Worm (Caenorhabditis elegans) whole organism, dauer: ENCODE data around the gene cest-5.1.
"Not testable (repeated sequence)": the region's sequence is repeated elsewhere in the genome, so short reads cannot be mapped to it uniquely, and the experiment has no call there.

Experiments used
- unc-62 ChIP-seq: sonication (generic microtip); optimal IDR thresholded peaks from 2 replicates; lab custom pipeline; 2017; ENCODE audit warnings: missing biosample characterization, missing genetic modification reagents, missing genetic modification characterization

cest-5.1 gene

DNA sequence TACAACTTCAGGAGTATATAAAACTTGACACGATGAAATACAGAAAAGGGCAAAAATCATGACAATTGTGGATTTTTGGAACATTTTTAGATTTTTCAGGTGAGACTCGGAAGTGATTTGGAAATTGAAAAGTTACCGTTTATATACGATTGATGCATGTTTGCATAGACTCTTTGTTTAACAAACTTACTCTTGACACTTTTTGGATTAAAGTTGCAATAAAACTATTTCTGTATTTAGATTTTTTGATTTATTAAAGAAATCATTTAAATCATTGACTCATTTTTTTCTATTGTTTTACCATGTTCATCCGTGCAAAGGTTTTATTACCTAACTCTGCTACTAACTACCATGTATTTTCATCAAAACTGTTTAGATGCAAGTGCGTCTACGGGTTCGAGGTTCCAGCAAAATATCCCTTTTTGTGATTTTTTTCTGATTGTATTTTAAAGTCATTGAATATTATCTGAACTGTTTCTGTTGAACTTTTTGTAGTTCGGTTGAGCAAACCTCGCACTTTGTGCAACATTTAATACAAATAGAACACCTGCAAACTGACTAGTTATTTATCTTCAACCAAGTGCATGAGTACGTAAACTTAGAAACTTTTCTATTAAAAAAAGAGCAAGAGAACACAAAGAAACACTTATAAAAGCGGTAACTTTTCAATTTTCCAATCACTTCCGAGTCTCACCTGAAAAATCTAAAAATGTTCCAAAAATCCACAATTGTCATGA, 40.4 kb downstream of the cest-5.1 start, which contains the start of the genes nspb-1 and nspb-2:
nspb-1 (minus strand) TSS at position 101 of the 737 bp plus-strand sequence.
nspb-2 (plus strand) TSS at position 687 of the 737 bp plus-strand sequence.
- not testable (repeated sequence) for TF ChIP-seq unc-62 (GFP tag; lab: Kevin White, UChicago)

DNA sequence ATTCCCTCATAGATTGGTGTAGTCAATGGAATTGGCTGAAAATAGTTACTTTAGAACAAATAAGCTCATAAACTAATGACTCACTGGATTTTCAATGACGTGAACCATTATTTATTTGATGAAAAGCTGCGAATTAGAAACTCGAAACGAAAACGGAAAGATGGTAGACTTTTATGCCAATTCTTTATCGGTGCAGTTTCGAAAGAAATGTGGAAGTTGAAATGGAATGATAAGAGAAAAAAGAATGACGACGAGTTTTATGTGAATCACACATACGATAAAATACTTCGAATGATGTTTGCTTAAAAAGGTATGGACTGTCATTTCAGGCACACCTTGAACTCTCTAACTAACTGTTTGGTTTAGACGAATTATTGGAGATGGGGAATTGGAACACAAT, 41.5 kb downstream of the cest-5.1 start, which contains the start of the genes lec-11 and irld-7:
lec-11 (minus strand) TSS at position 126 of the 400 bp plus-strand sequence.
irld-7 (plus strand) TSS at position 332 of the 400 bp plus-strand sequence.
- TF ChIP-seq unc-62 (GFP tag; lab: Kevin White, UChicago) = no peak

DNA sequence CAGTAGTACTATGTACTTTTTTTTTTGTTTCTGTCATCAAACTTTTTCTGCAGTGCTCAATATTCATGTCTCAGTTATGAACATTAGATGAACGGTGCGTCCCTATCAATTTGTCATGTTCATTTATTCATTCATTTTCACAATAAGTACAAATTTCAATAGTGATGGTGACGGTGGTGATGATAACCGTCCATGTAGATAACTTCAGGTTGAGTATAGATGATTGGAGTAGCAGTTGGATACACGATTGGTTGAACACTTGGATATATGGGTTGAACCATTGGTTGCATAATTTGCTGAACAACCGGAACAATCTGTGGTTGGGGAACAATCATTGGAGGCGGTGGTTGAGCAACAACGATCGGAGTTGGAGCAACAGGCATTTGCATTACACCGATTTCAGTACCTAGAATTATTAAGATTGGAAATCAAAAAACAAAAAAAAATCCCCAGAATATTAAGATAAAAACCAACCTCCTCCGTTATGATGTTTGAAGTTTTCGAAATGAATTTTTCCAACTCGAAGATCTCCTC, 43.4 kb downstream of the cest-5.1 start:
- TF ChIP-seq unc-62 (GFP tag; lab: Kevin White, UChicago) = no peak

DNA sequence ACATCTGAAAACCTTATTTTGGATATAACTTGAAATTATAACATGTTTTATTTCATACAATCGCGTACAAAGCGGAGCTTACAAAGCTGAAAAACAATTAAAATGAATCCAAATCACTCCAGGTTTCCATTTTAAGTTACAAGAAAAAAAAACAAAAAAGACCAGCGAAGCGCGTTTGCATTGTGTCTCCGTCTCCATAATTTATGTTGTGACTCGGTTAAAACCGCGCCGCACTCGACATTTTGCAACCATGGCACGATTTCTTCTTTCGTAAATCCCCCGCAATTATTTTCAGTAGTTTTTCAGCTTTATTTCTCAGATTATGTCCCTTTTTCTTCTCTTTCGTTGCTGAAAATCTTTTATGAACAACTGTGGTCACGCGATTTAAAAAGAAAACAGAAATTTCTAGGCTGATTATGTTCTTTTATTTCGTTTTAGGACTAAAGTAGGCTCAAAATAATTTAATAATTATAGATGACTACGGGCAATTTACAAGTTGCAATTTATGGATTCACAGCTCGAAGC, 46.1 kb downstream of the cest-5.1 start, which contains the start of the genes F38A5.2 and dnj-11:
F38A5.2 (minus strand) TSS at position 4 of the 525 bp plus-strand sequence.
dnj-11 (plus strand) TSS at position 475 of the 525 bp plus-strand sequence.
- TF ChIP-seq unc-62 (GFP tag; lab: Kevin White, UChicago) = no peak

DNA sequence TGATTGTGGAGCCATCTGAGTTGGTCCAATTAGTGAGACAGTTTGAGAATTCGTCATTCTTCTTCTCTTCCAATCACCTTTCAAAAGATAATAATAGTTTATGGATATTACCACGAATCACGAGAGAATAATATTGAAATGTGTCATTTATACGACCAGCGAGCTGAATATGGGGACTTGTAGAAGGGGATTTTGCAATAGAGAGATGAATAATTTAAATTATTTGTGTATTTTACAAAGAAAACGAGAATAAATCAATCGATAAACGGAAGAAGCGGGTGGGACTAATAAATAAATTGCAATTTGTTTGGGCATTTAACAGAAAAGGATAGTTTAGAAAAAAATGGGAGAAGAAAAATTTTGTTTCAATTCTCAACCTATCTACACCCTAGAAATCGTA, 49.0 kb downstream of the cest-5.1 start, which contains the start of gene odr-8:
odr-8 (minus strand) TSS at position 101 of the 400 bp plus-strand sequence.
- no peak for TF ChIP-seq unc-62 (GFP tag; lab: Kevin White, UChicago)

DNA sequence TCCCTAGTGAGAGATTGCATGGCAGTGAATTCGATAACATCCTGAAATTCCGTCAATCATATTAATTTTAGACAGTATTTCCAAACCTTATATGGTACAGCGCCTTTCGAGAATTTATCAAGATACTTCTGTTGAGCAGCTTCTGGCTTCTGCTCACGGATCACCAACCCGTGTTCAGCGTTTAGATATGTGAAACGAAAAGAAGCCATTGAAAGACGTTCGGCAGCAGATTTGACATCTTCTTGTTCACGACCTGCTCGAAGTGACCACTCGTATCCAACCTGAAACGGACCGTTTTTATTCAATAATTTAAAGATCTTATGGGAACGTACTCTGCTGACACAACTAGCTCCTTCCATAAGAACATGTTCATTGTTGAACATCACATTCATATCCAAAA, 49.9 kb downstream of the cest-5.1 start:
- no peak for TF ChIP-seq unc-62 (GFP tag; lab: Kevin White, UChicago)
